Worm (Caenorhabditis elegans): Measurements from ENCODE around the gene gtap-2.

- TF ChIP-seq nhr-237 (tag; optimal IDR thresholded peaks at IDR 0.05) (no peak), nhr-12 (tag; optimal IDR thresholded peaks at IDR 0.05) (no peak), nhr-28 (tag; optimal IDR thresholded peaks at IDR 0.05) (no peak), tbx-8 (GFP tag; optimal IDR thresholded peaks at IDR 0.05) (no peak), unc-39 (tag; optimal IDR thresholded peaks at IDR 0.05) (no peak), snpc-4 (tag; optimal IDR thresholded peaks at IDR 0.05) (no peak), pha-4 (tag; optimal IDR thresholded peaks at IDR 0.05) (no peak), sptf-1 (tag; optimal IDR thresholded peaks at IDR 0.05) (no peak), unc-62 (GFP tag; optimal IDR thresholded peaks at IDR 0.05) (no peak), lsy-2 (tag; optimal IDR thresholded peaks at IDR 0.05) (no peak), mep-1 (tag; optimal IDR thresholded peaks at IDR 0.05) (no peak), mab-5 (tag; optimal IDR thresholded peaks at IDR 0.05) (no peak)
These were observed 14.6 kb downstream of the gtap-2 start, which contains the start of gene arl-5 for ce11 chrIII:9822942-9823341.

Measured in whole organism, mixed stage, embryonic.